Worm (Caenorhabditis elegans) whole organism, L1 larva: ENCODE data around the gene spig-1.

Source experiments
- C16A3.4 ChIP-seq: fragments of 150-350 bp; optimal IDR thresholded peaks from 2 replicates; lab custom pipeline; 2014; ENCODE audit warnings: missing biosample characterization, missing genetic modification characterization
- blmp-1 ChIP-seq: fragments of 150-350 bp; optimal IDR thresholded peaks from 2 replicates; lab custom pipeline; 2014; ENCODE audit warnings: missing biosample characterization, missing genetic modification characterization
- ceh-63 ChIP-seq: fragments of 200-800 bp; sonication (Bioruptor generic); optimal IDR thresholded peaks from 2 replicates; lab custom pipeline; 2018; ENCODE audit warnings: mild to moderate bottlenecking, missing genetic modification characterization, missing compliant biosample characterization
- ceh-88 ChIP-seq: fragments of 200-800 bp; sonication (Bioruptor generic); IDR thresholded peaks from 2 replicates; pipeline ENCODE4 v1.3.6; 2022; ENCODE audit warnings: missing genetic modification characterization, missing compliant biosample characterization
- dpl-1 ChIP-seq, 3 experiments: fragments of 150-350 bp in 2 of 3; sonication (generic microtip) in 1 of 3; optimal IDR thresholded peaks; 2 replicates each; lab custom pipeline; 2014 to 2017; ENCODE audit warnings: missing biosample characterization in 3 of 3, missing genetic modification characterization in 3 of 3, missing genetic modification reagents in 3 of 3
- dsc-1 ChIP-seq: sonication (generic microtip); optimal IDR thresholded peaks from 2 replicates; lab custom pipeline; 2016; ENCODE audit warnings: mild to moderate bottlenecking, missing genetic modification characterization, missing compliant biosample characterization
- efl-1 ChIP-seq, 4 experiments: fragments of 150-350 bp; optimal IDR thresholded peaks in 3 of 4; peaks in 1 of 4; 1 replicate in 1 of 4; 2 replicates in 3 of 4; lab custom pipeline; 2014; ENCODE audit warnings: missing biosample characterization in 2 of 4, missing genetic modification characterization in 2 of 4, missing genetic modification reagents in 2 of 4
- efl-3 ChIP-seq: fragments of 200-800 bp; sonication (Bioruptor generic); optimal IDR thresholded peaks from 2 replicates; lab custom pipeline; 2018; ENCODE audit warnings: mild to moderate bottlenecking, missing genetic modification characterization, missing compliant biosample characterization
- elt-2 ChIP-seq: sonication (generic microtip); optimal IDR thresholded peaks from 2 replicates; lab custom pipeline; 2016; ENCODE audit warnings: missing genetic modification characterization, mild to moderate bottlenecking, inconsistent platforms, missing compliant biosample characterization, missing genetic modification reagents
- elt-3 ChIP-seq, 6 experiments: fragments of 150-350 bp in 1 of 6; sonication (generic microtip); optimal IDR thresholded peaks; 2 replicates each; lab custom pipeline; 2017 to 2018; ENCODE audit warnings: missing biosample characterization in 6 of 6, missing genetic modification characterization in 6 of 6, inconsistent platforms in 1 of 6
- ets-5 ChIP-seq: fragments of 200-800 bp; sonication (Bioruptor generic); IDR thresholded peaks from 2 replicates; pipeline ENCODE4 v1.3.6; 2022; ENCODE audit warnings: missing genetic modification characterization, missing compliant biosample characterization
- grh-1 ChIP-seq: fragments of 200-800 bp; sonication (Bioruptor generic); IDR thresholded peaks from 2 replicates; pipeline ENCODE4 v1.3.6; 2022; ENCODE audit warnings: missing genetic modification reagents, missing genetic modification characterization, missing compliant biosample characterization
- lin-14 ChIP-seq: fragments of 200-800 bp; sonication (Bioruptor generic); optimal IDR thresholded peaks from 2 replicates; lab custom pipeline; 2018; ENCODE audit warnings: mild to moderate bottlenecking, missing genetic modification characterization, moderate library complexity, missing compliant biosample characterization
- lin-35 ChIP-seq, 2 experiments: fragments of 150-350 bp; optimal IDR thresholded peaks; 2 replicates each; lab custom pipeline; 2014; ENCODE audit warnings: missing biosample characterization in 2 of 2, missing genetic modification characterization in 2 of 2, missing genetic modification reagents in 2 of 2
- lsy-2 ChIP-seq, 2 experiments: fragments of 150-350 bp; optimal IDR thresholded peaks; 2 replicates each; lab custom pipeline; 2014; ENCODE audit warnings: missing biosample characterization in 2 of 2, missing genetic modification characterization in 2 of 2
- mdl-1 ChIP-seq, 2 experiments: fragments of 150-350 bp; optimal IDR thresholded peaks; 2 replicates each; lab custom pipeline; 2014 to 2017; ENCODE audit warnings: missing biosample characterization in 2 of 2, missing genetic modification characterization in 2 of 2, inconsistent platforms in 1 of 2
- mep-1 ChIP-seq: fragments of 150-350 bp; optimal IDR thresholded peaks from 2 replicates; lab custom pipeline; 2014; ENCODE audit warnings: missing biosample characterization, missing genetic modification characterization
- nhr-12 ChIP-seq: sonication (generic microtip); optimal IDR thresholded peaks from 2 replicates; lab custom pipeline; 2017; ENCODE audit warnings: missing biosample characterization, missing genetic modification characterization
- nhr-19 ChIP-seq: fragments of 200-800 bp; sonication (Bioruptor generic); conservative IDR thresholded peaks from 2 replicates; pipeline ENCODE4 v1.3.6; 2022; ENCODE audit warnings: missing genetic modification characterization, missing compliant biosample characterization
- nhr-20 ChIP-seq: sonication (generic microtip); optimal IDR thresholded peaks from 2 replicates; lab custom pipeline; 2016; ENCODE audit warnings: mild to moderate bottlenecking, missing genetic modification characterization, missing compliant biosample characterization
- nhr-28 ChIP-seq: fragments of 150-350 bp; optimal IDR thresholded peaks from 2 replicates; lab custom pipeline; 2014; ENCODE audit warnings: missing biosample characterization, missing genetic modification characterization
- nhr-47 ChIP-seq: sonication (generic microtip); optimal IDR thresholded peaks from 2 replicates; lab custom pipeline; 2016; ENCODE audit warnings: mild to moderate bottlenecking, missing genetic modification characterization, moderate library complexity, missing compliant biosample characterization
- nhr-71 ChIP-seq: sonication (generic microtip); optimal IDR thresholded peaks from 2 replicates; lab custom pipeline; 2016; ENCODE audit warnings: mild to moderate bottlenecking, missing genetic modification characterization, moderate library complexity, missing compliant biosample characterization
- nhr-77 ChIP-seq: fragments of 150-350 bp; optimal IDR thresholded peaks from 2 replicates; lab custom pipeline; 2014; ENCODE audit warnings: missing biosample characterization, missing genetic modification characterization
- nhr-85 ChIP-seq: sonication (generic microtip); peaks from one replicate; lab custom pipeline; 2016; ENCODE audit warnings: missing genetic modification characterization, inconsistent platforms, missing compliant biosample characterization
- nhr-90 ChIP-seq: sonication (generic microtip); optimal IDR thresholded peaks from 2 replicates; lab custom pipeline; 2016; ENCODE audit warnings: mild to moderate bottlenecking, missing genetic modification characterization, missing compliant biosample characterization; ENCODE audit not compliant: poor library complexity
- snpc-4 ChIP-seq: fragments of 150-350 bp; optimal IDR thresholded peaks from 2 replicates; lab custom pipeline; 2014; ENCODE audit warnings: missing biosample characterization, missing genetic modification characterization
- snu-23 ChIP-seq: sonication (generic microtip); optimal IDR thresholded peaks from 2 replicates; lab custom pipeline; 2016; ENCODE audit warnings: missing genetic modification characterization, missing compliant biosample characterization
- sup-37 ChIP-seq: fragments of 200-800 bp; sonication (Bioruptor generic); optimal IDR thresholded peaks from 2 replicates; lab custom pipeline; 2018; ENCODE audit warnings: mild to moderate bottlenecking, missing genetic modification characterization, missing compliant biosample characterization
- tbx-2 ChIP-seq: sonication (generic microtip); optimal IDR thresholded peaks from 2 replicates; lab custom pipeline; 2016; ENCODE audit warnings: missing genetic modification characterization, missing compliant biosample characterization
- unc-130 ChIP-seq: fragments of 150-350 bp; optimal IDR thresholded peaks from 2 replicates; lab custom pipeline; 2017; ENCODE audit warnings: missing biosample characterization, missing genetic modification characterization, inconsistent platforms
- unc-86 ChIP-seq: sonication (generic microtip); optimal IDR thresholded peaks from 2 replicates; lab custom pipeline; 2016; ENCODE audit warnings: missing genetic modification characterization, missing compliant biosample characterization
- vab-15 ChIP-seq: sonication (generic microtip); optimal IDR thresholded peaks from 2 replicates; lab custom pipeline; 2017; ENCODE audit warnings: missing genotype, mild to moderate bottlenecking, missing genetic modification characterization, missing compliant biosample characterization
- ztf-4 ChIP-seq: fragments of 150-350 bp; optimal IDR thresholded peaks from 2 replicates; lab custom pipeline; 2014; ENCODE audit warnings: missing biosample characterization, missing genetic modification characterization

spig-1 gene

ce11 chrV:7093720-7094401, 42.3 kb downstream of the spig-1 start, which contains the start of gene nhr-135:
TSS of gene nhr-135 (minus strand) at chrV:7093770.
- TF ChIP-seq unc-130 (peak; percentile 56), nhr-19 (GFP tag; lab: Robert Waterston, UW) (peak; percentile 25), mep-1 (tag; lab: Kevin White, UChicago) (peak; percentile 58), ceh-63 (GFP tag; lab: Kevin White, UChicago) (no peak), nhr-71 (tag; lab: Kevin White, UChicago) (peak; percentile 66), nhr-28 (tag; lab: Kevin White, UChicago) (no peak), ets-5 (no peak), efl-3 (GFP tag; lab: Kevin White, UChicago) (no peak), nhr-90 (peak; percentile 60), unc-86 (tag; lab: Kevin White, UChicago) (no peak), snpc-4 (tag; lab: Kevin White, UChicago) (no peak), dpl-1 (GFP tag; optimal IDR thresholded peaks at IDR 0.05; lab: Kevin White, UChicago) (peak in 2 of 3 experiments; percentile 28 to 32), sup-37 (GFP tag; lab: Kevin White, UChicago) (no peak), nhr-12 (tag; lab: Kevin White, UChicago) (no peak), tbx-2 (peak; percentile 40), C16A3.4 (peak; percentile 6), ceh-88 (GFP tag; lab: Robert Waterston, UW) (no peak), dsc-1 (no peak), nhr-47 (tag; lab: Kevin White, UChicago) (peak; percentile 27), elt-2 (tag; lab: Kevin White, UChicago) (peak; percentile 81), elt-3 (tag; optimal IDR thresholded peaks at IDR 0.05; lab: Kevin White, UChicago) (peak in 4 of 6 experiments; percentile 12 to 69 (median 49)), vab-15 (tag; lab: Kevin White, UChicago) (no peak), grh-1 (no peak), nhr-85 (peak; percentile 57), lin-35 (GFP tag; optimal IDR thresholded peaks at IDR 0.05; lab: Kevin White, UChicago) (peak in 1 of 2 experiments; percentile 77), mdl-1 (tag; optimal IDR thresholded peaks at IDR 0.05; lab: Kevin White, UChicago) (peak in 1 of 2 experiments; percentile 89), nhr-77 (tag; lab: Kevin White, UChicago) (peak; percentile 43), ztf-4 (tag; lab: Kevin White, UChicago) (no peak), nhr-20 (tag; lab: Kevin White, UChicago) (peak; percentile 93), lsy-2 (tag; optimal IDR thresholded peaks at IDR 0.05; lab: Kevin White, UChicago) (peak in 1 of 2 experiments; percentile 50), efl-1 (optimal IDR thresholded peaks at IDR 0.05; lab: Kevin White, UChicago) (peak in 1 of 2 experiments; percentile 30), efl-1 (GFP tag; optimal IDR thresholded peaks at IDR 0.05 in 1 of 2; lab: Kevin White, UChicago) (peak; percentile 24 to 40), snu-23 (GFP tag; lab: Kevin White, UChicago) (peak; percentile 70), blmp-1 (tag; lab: Kevin White, UChicago) (peak; percentile 99), lin-14 (peak; percentile 83)

ce11 chrV:7095254-7095990, 43.9 kb downstream of the spig-1 start:
- TF ChIP-seq elt-2 (tag; lab: Kevin White, UChicago) (peak; percentile 67), lin-14 (peak; percentile 15), tbx-2 (no peak), lin-35 (GFP tag; optimal IDR thresholded peaks at IDR 0.05; lab: Kevin White, UChicago) (no peak), nhr-20 (tag; lab: Kevin White, UChicago) (peak; percentile 51), dsc-1 (peak; percentile 14), nhr-85 (peak; percentile 71), nhr-71 (tag; lab: Kevin White, UChicago) (peak; percentile 19)

- TF ChIP-seq efl-1 (optimal IDR thresholded peaks at IDR 0.05; lab: Kevin White, UChicago): no peak
- peak in 1 of 2 experiments; percentile 91 for TF ChIP-seq efl-1 (GFP tag; optimal IDR thresholded peaks at IDR 0.05 in 1 of 2; lab: Kevin White, UChicago)
- TF ChIP-seq nhr-12 (tag; lab: Kevin White, UChicago): no peak
These were observed 44.7 kb downstream of the spig-1 start for ce11 chrV:7096129-7096730.
